Worm (Caenorhabditis elegans): ENCODE data around the gene F40G12.5.
"Not testable (repeated sequence)": the region's sequence is repeated elsewhere in the genome, so short reads cannot be mapped to it uniquely, and the experiment has no call there.

The F40G12.5 gene

ce11 chrV:14270729-14271128, at the start of gene F40G12.5:
Gene F40G12.5 (minus strand): TSS chrV:14270829.
- no peak for TF ChIP-seq W03F9.2 (tag; optimal IDR thresholded peaks at IDR 0.05)
- no peak for TF ChIP-seq him-1 (tag; optimal IDR thresholded peaks at IDR 0.05)
- no peak for TF ChIP-seq dao-5 (tag; optimal IDR thresholded peaks at IDR 0.05)

- TF ChIP-seq him-1 (tag; optimal IDR thresholded peaks at IDR 0.05) (no peak), dao-5 (tag; optimal IDR thresholded peaks at IDR 0.05) (no peak), W03F9.2 (tag; optimal IDR thresholded peaks at IDR 0.05) (no peak)
These were observed 49.6 kb upstream of the F40G12.5 start, which contains the start of gene F47B8.14 for ce11 chrV:14320246-14320645. Gene F47B8.14 (plus strand): TSS chrV:14320546.

- TF ChIP-seq him-1 (tag; optimal IDR thresholded peaks at IDR 0.05) (no peak), W03F9.2 (tag; optimal IDR thresholded peaks at IDR 0.05) (no peak), dao-5 (tag; optimal IDR thresholded peaks at IDR 0.05) (no peak)
These were observed 48.6 kb upstream of the F40G12.5 start, which contains the start of gene F47B8.13 for ce11 chrV:14319101-14319781. Gene F47B8.13 (minus strand): TSS chrV:14319731.

- no peak for TF ChIP-seq dao-5 (tag; optimal IDR thresholded peaks at IDR 0.05)
- no peak for TF ChIP-seq W03F9.2 (tag; optimal IDR thresholded peaks at IDR 0.05)
- TF ChIP-seq him-1 (tag; optimal IDR thresholded peaks at IDR 0.05), result no peak
These were observed 47.0 kb upstream of the F40G12.5 start for ce11 chrV:14317621-14318020.

- TF ChIP-seq W03F9.2 (tag; optimal IDR thresholded peaks at IDR 0.05), result no peak
- TF ChIP-seq him-1 (tag; optimal IDR thresholded peaks at IDR 0.05), result no peak
These were observed 46.6 kb upstream of the F40G12.5 start for ce11 chrV:14317204-14317603.

ce11 chrV:14316525-14316924, 45.9 kb upstream of the F40G12.5 start, which contains the start of gene F47B8.2:
Gene F47B8.2 (minus strand): TSS chrV:14316625.
- TF ChIP-seq dao-5 (tag; optimal IDR thresholded peaks at IDR 0.05) (no peak), him-1 (tag; optimal IDR thresholded peaks at IDR 0.05) (no peak), W03F9.2 (tag; optimal IDR thresholded peaks at IDR 0.05) (no peak)

ce11 chrV:14314236-14314635, 43.6 kb upstream of the F40G12.5 start, which contains the start of gene F47B8.1:
Gene F47B8.1 (minus strand): TSS chrV:14314336.
- TF ChIP-seq dao-5 (tag; optimal IDR thresholded peaks at IDR 0.05) (no peak), him-1 (tag; optimal IDR thresholded peaks at IDR 0.05) (no peak), W03F9.2 (tag; optimal IDR thresholded peaks at IDR 0.05) (no peak)

- no peak for TF ChIP-seq him-1 (tag; optimal IDR thresholded peaks at IDR 0.05)
- no peak for TF ChIP-seq W03F9.2 (tag; optimal IDR thresholded peaks at IDR 0.05)
- no peak for TF ChIP-seq dao-5 (tag; optimal IDR thresholded peaks at IDR 0.05)
These were observed 42.1 kb upstream of the F40G12.5 start, which contains the start of gene F14D7.8 for ce11 chrV:14312695-14313094. Gene F14D7.8 (minus strand): TSS chrV:14312795.

- TF ChIP-seq W03F9.2 (tag; optimal IDR thresholded peaks at IDR 0.05) (no peak), him-1 (tag; optimal IDR thresholded peaks at IDR 0.05) (no peak), dao-5 (tag; optimal IDR thresholded peaks at IDR 0.05) (no peak)
These were observed 40.5 kb upstream of the F40G12.5 start, which contains the start of gene ddn-3 for ce11 chrV:14311115-14311514. Gene ddn-3 (minus strand): TSS chrV:14311215.

ce11 chrV:14309632-14310031, 39.0 kb upstream of the F40G12.5 start, which contains the start of gene F14D7.14:
Gene F14D7.14 (plus strand): TSS chrV:14309932.
- not testable (repeated sequence) for TF ChIP-seq him-1, W03F9.2, dao-5 (tag; optimal IDR thresholded peaks at IDR 0.05)

ce11 chrV:14308164-14308563, 37.5 kb upstream of the F40G12.5 start, which contains the start of gene spig-5:
Gene spig-5 (plus strand): TSS chrV:14308464.
- not testable (repeated sequence) for TF ChIP-seq W03F9.2, dao-5, him-1 (tag; optimal IDR thresholded peaks at IDR 0.05)

ce11 chrV:14306771-14307170, 36.1 kb upstream of the F40G12.5 start, which contains the start of gene spig-4:
Gene spig-4 (minus strand): TSS chrV:14306871.
- TF ChIP-seq him-1, dao-5, W03F9.2 (tag; optimal IDR thresholded peaks at IDR 0.05): not testable (repeated sequence)

ce11 chrV:14301076-14301475, 30.4 kb upstream of the F40G12.5 start, which contains the start of gene F14D7.6:
Gene F14D7.6 (plus strand): TSS chrV:14301413.
- no peak for TF ChIP-seq dao-5 (tag; optimal IDR thresholded peaks at IDR 0.05)
- no peak for TF ChIP-seq him-1 (tag; optimal IDR thresholded peaks at IDR 0.05)
- TF ChIP-seq W03F9.2 (tag; optimal IDR thresholded peaks at IDR 0.05), result no peak

- TF ChIP-seq him-1 (tag; optimal IDR thresholded peaks at IDR 0.05), result no peak
- TF ChIP-seq dao-5 (tag; optimal IDR thresholded peaks at IDR 0.05), result no peak
- TF ChIP-seq W03F9.2 (tag; optimal IDR thresholded peaks at IDR 0.05), result no peak
These were observed 29.0 kb upstream of the F40G12.5 start, which contains the start of the genes spig-3 and F14D7.12 for ce11 chrV:14299569-14300064. Gene spig-3 (minus strand): TSS chrV:14299669. Gene F14D7.12 (plus strand): TSS chrV:14300014.

All from whole organism, L4/young adult.